Worm (Caenorhabditis elegans): ENCODE results near the gene sec-6.

ce11 chrII:5337495-5337840 lies 21.9 kb upstream of the sec-6 start:
- TF ChIP-seq dao-5 (tag; optimal IDR thresholded peaks at IDR 0.05) (no peak), him-1 (tag; optimal IDR thresholded peaks at IDR 0.05) (no peak)
